Worm (Caenorhabditis elegans) whole organism, L1 larva: ENCODE measurements around the gene C33H5.13.

Experiments used
- C04F5.9 ChIP-seq: sonication (generic microtip); optimal IDR thresholded peaks from 2 replicates; lab custom pipeline; 2016; ENCODE audit warnings: missing genetic modification characterization, missing compliant biosample characterization
- C16A3.4 ChIP-seq: fragments of 150-350 bp; optimal IDR thresholded peaks from 2 replicates; lab custom pipeline; 2014; ENCODE audit warnings: missing biosample characterization, missing genetic modification characterization
- C34B4.2 ChIP-seq: sonication (generic microtip); optimal IDR thresholded peaks from 2 replicates; lab custom pipeline; 2017; ENCODE audit warnings: mild to moderate bottlenecking, missing genetic modification characterization, missing compliant biosample characterization
- F16B12.6 ChIP-seq: fragments of 150-350 bp; optimal IDR thresholded peaks from 2 replicates; lab custom pipeline; 2014; ENCODE audit warnings: missing biosample characterization, missing genetic modification characterization
- ama-1 ChIP-seq: fragments of 150-350 bp; optimal IDR thresholded peaks from 2 replicates; lab custom pipeline; 2014
- blmp-1 ChIP-seq: fragments of 150-350 bp; optimal IDR thresholded peaks from 2 replicates; lab custom pipeline; 2014; ENCODE audit warnings: missing biosample characterization, missing genetic modification characterization
- ceh-8 ChIP-seq: fragments of 200-800 bp; sonication (Bioruptor generic); optimal IDR thresholded peaks from 2 replicates; lab custom pipeline; 2018; ENCODE audit warnings: mild to moderate bottlenecking, missing genetic modification characterization, moderate library complexity, missing compliant biosample characterization
- ceh-82 ChIP-seq, 3 experiments: fragments of 150-350 bp in 1 of 3; sonication (generic microtip) in 2 of 3; optimal IDR thresholded peaks; 2 replicates each; lab custom pipeline; 2014 to 2017; ENCODE audit warnings: missing biosample characterization in 3 of 3, missing genetic modification characterization in 3 of 3
- dpl-1 ChIP-seq, 3 experiments: fragments of 150-350 bp in 2 of 3; sonication (generic microtip) in 1 of 3; optimal IDR thresholded peaks; 2 replicates each; lab custom pipeline; 2014 to 2017; ENCODE audit warnings: missing biosample characterization in 3 of 3, missing genetic modification characterization in 3 of 3, missing genetic modification reagents in 3 of 3
- dsc-1 ChIP-seq: sonication (generic microtip); optimal IDR thresholded peaks from 2 replicates; lab custom pipeline; 2016; ENCODE audit warnings: mild to moderate bottlenecking, missing genetic modification characterization, missing compliant biosample characterization
- efl-1 ChIP-seq, 4 experiments: fragments of 150-350 bp; optimal IDR thresholded peaks in 3 of 4; peaks in 1 of 4; 1 replicate in 1 of 4; 2 replicates in 3 of 4; lab custom pipeline; 2014; ENCODE audit warnings: missing biosample characterization in 2 of 4, missing genetic modification characterization in 2 of 4, missing genetic modification reagents in 2 of 4
- efl-3 ChIP-seq: fragments of 200-800 bp; sonication (Bioruptor generic); optimal IDR thresholded peaks from 2 replicates; lab custom pipeline; 2018; ENCODE audit warnings: mild to moderate bottlenecking, missing genetic modification characterization, missing compliant biosample characterization
- elt-2 ChIP-seq: sonication (generic microtip); optimal IDR thresholded peaks from 2 replicates; lab custom pipeline; 2016; ENCODE audit warnings: missing genetic modification characterization, mild to moderate bottlenecking, inconsistent platforms, missing compliant biosample characterization, missing genetic modification reagents
- fkh-10 ChIP-seq: sonication (generic microtip); optimal IDR thresholded peaks from 2 replicates; lab custom pipeline; 2017; ENCODE audit warnings: missing biosample characterization, missing genetic modification reagents, missing genetic modification characterization
- fkh-8 ChIP-seq: sonication (generic microtip); optimal IDR thresholded peaks from 2 replicates; lab custom pipeline; 2016; ENCODE audit warnings: mild to moderate bottlenecking, missing genetic modification characterization, missing compliant biosample characterization
- hlh-17 ChIP-seq: fragments of 200-800 bp; sonication (Bioruptor generic); optimal IDR thresholded peaks from 2 replicates; lab custom pipeline; 2018; ENCODE audit warnings: missing genetic modification characterization, mild to moderate bottlenecking, missing compliant biosample characterization, moderate library complexity, borderline replicate concordance
- jun-1 ChIP-seq: fragments of 150-350 bp; optimal IDR thresholded peaks from 2 replicates; lab custom pipeline; 2014; ENCODE audit warnings: missing biosample characterization, missing genetic modification reagents, missing genetic modification characterization
- lin-14 ChIP-seq: fragments of 200-800 bp; sonication (Bioruptor generic); optimal IDR thresholded peaks from 2 replicates; lab custom pipeline; 2018; ENCODE audit warnings: mild to moderate bottlenecking, missing genetic modification characterization, moderate library complexity, missing compliant biosample characterization
- lin-15B ChIP-seq: fragments of 150-350 bp; sonication (generic microtip); optimal IDR thresholded peaks from 3 replicates; lab custom pipeline; 2014; ENCODE audit warnings: missing biosample characterization, missing genetic modification characterization
- lin-35 ChIP-seq, 2 experiments: fragments of 150-350 bp; optimal IDR thresholded peaks; 2 replicates each; lab custom pipeline; 2014; ENCODE audit warnings: missing biosample characterization in 2 of 2, missing genetic modification characterization in 2 of 2, missing genetic modification reagents in 2 of 2
- mab-9 ChIP-seq: fragments of 200-800 bp; sonication (Bioruptor generic); IDR thresholded peaks from 2 replicates; pipeline ENCODE4 v1.3.6; 2022; ENCODE audit warnings: missing genetic modification reagents, missing genetic modification characterization, missing compliant biosample characterization
- mdl-1 ChIP-seq, 2 experiments: fragments of 150-350 bp; optimal IDR thresholded peaks; 2 replicates each; lab custom pipeline; 2014 to 2017; ENCODE audit warnings: missing biosample characterization in 2 of 2, missing genetic modification characterization in 2 of 2, inconsistent platforms in 1 of 2
- mep-1 ChIP-seq: fragments of 150-350 bp; optimal IDR thresholded peaks from 2 replicates; lab custom pipeline; 2014; ENCODE audit warnings: missing biosample characterization, missing genetic modification characterization
- nhr-12 ChIP-seq: sonication (generic microtip); optimal IDR thresholded peaks from 2 replicates; lab custom pipeline; 2017; ENCODE audit warnings: missing biosample characterization, missing genetic modification characterization
- nhr-19 ChIP-seq: fragments of 200-800 bp; sonication (Bioruptor generic); conservative IDR thresholded peaks from 2 replicates; pipeline ENCODE4 v1.3.6; 2022; ENCODE audit warnings: missing genetic modification characterization, missing compliant biosample characterization
- nhr-20 ChIP-seq: sonication (generic microtip); optimal IDR thresholded peaks from 2 replicates; lab custom pipeline; 2016; ENCODE audit warnings: mild to moderate bottlenecking, missing genetic modification characterization, missing compliant biosample characterization
- nhr-237 ChIP-seq: fragments of 150-350 bp; optimal IDR thresholded peaks from 2 replicates; lab custom pipeline; 2014; ENCODE audit warnings: missing biosample characterization, missing genetic modification characterization
- nhr-47 ChIP-seq: sonication (generic microtip); optimal IDR thresholded peaks from 2 replicates; lab custom pipeline; 2016; ENCODE audit warnings: mild to moderate bottlenecking, missing genetic modification characterization, moderate library complexity, missing compliant biosample characterization
- nhr-71 ChIP-seq: sonication (generic microtip); optimal IDR thresholded peaks from 2 replicates; lab custom pipeline; 2016; ENCODE audit warnings: mild to moderate bottlenecking, missing genetic modification characterization, moderate library complexity, missing compliant biosample characterization
- nhr-76 ChIP-seq: sonication (generic microtip); optimal IDR thresholded peaks from 2 replicates; lab custom pipeline; 2017; ENCODE audit warnings: missing biosample characterization, missing genetic modification characterization
- nhr-77 ChIP-seq: fragments of 150-350 bp; optimal IDR thresholded peaks from 2 replicates; lab custom pipeline; 2014; ENCODE audit warnings: missing biosample characterization, missing genetic modification characterization
- nhr-85 ChIP-seq: sonication (generic microtip); peaks from one replicate; lab custom pipeline; 2016; ENCODE audit warnings: missing genetic modification characterization, inconsistent platforms, missing compliant biosample characterization
- nhr-90 ChIP-seq: sonication (generic microtip); optimal IDR thresholded peaks from 2 replicates; lab custom pipeline; 2016; ENCODE audit warnings: mild to moderate bottlenecking, missing genetic modification characterization, missing compliant biosample characterization; ENCODE audit not compliant: poor library complexity
- pag-3 ChIP-seq: sonication (generic microtip); optimal IDR thresholded peaks from 2 replicates; lab custom pipeline; 2017; ENCODE audit warnings: missing genetic modification characterization, mild to moderate bottlenecking, missing compliant biosample characterization, antibody characterized with exemption, borderline replicate concordance; ENCODE audit not compliant: insufficient read depth
- pax-3 ChIP-seq: fragments of 200-800 bp; sonication (Bioruptor generic); optimal IDR thresholded peaks from 2 replicates; lab custom pipeline; 2018; ENCODE audit warnings: mild to moderate bottlenecking, missing genetic modification characterization, moderate library complexity, missing compliant biosample characterization
- pqm-1 ChIP-seq: sonication (generic microtip); optimal IDR thresholded peaks from 3 replicates; lab custom pipeline; 2017; ENCODE audit warnings: missing biosample characterization, missing genetic modification characterization
- rnt-1 ChIP-seq: sonication (generic microtip); optimal IDR thresholded peaks from 2 replicates; lab custom pipeline; 2016; ENCODE audit warnings: mild to moderate bottlenecking, missing genetic modification characterization, moderate library complexity, missing compliant biosample characterization
- skn-1 ChIP-seq: fragments of 150-350 bp; optimal IDR thresholded peaks from 2 replicates; lab custom pipeline; 2014; ENCODE audit warnings: missing biosample characterization, missing genetic modification characterization
- snu-23 ChIP-seq: sonication (generic microtip); optimal IDR thresholded peaks from 2 replicates; lab custom pipeline; 2016; ENCODE audit warnings: missing genetic modification characterization, missing compliant biosample characterization
- sox-4 ChIP-seq: sonication (generic microtip); optimal IDR thresholded peaks from 2 replicates; lab custom pipeline; 2016; ENCODE audit warnings: missing genetic modification characterization, missing compliant biosample characterization
- sptf-1 ChIP-seq: fragments of 150-350 bp; optimal IDR thresholded peaks from 2 replicates; lab custom pipeline; 2014; ENCODE audit warnings: missing biosample characterization, missing genetic modification characterization
- sup-37 ChIP-seq: fragments of 200-800 bp; sonication (Bioruptor generic); optimal IDR thresholded peaks from 2 replicates; lab custom pipeline; 2018; ENCODE audit warnings: mild to moderate bottlenecking, missing genetic modification characterization, missing compliant biosample characterization
- swsn-7 ChIP-seq: sonication (generic microtip); optimal IDR thresholded peaks from 2 replicates; lab custom pipeline; 2016; ENCODE audit warnings: missing genetic modification characterization, missing compliant biosample characterization
- tbx-2 ChIP-seq: sonication (generic microtip); optimal IDR thresholded peaks from 2 replicates; lab custom pipeline; 2016; ENCODE audit warnings: missing genetic modification characterization, missing compliant biosample characterization
- unc-30 ChIP-seq: sonication (generic microtip); optimal IDR thresholded peaks from 2 replicates; lab custom pipeline; 2017; ENCODE audit warnings: missing biosample characterization, missing genetic modification characterization
- unc-86 ChIP-seq: sonication (generic microtip); optimal IDR thresholded peaks from 2 replicates; lab custom pipeline; 2016; ENCODE audit warnings: missing genetic modification characterization, missing compliant biosample characterization
- xbp-1 ChIP-seq: sonication (generic microtip); optimal IDR thresholded peaks from 2 replicates; lab custom pipeline; 2016; ENCODE audit warnings: missing genetic modification characterization, missing compliant biosample characterization
- ztf-11 ChIP-seq, 2 experiments: sonication (generic microtip); optimal IDR thresholded peaks; 2 replicates each; lab custom pipeline; 2016 to 2017; ENCODE audit warnings: missing genetic modification characterization in 2 of 2, missing biosample characterization in 1 of 2, missing compliant biosample characterization in 1 of 2

C33H5.13 gene

DNA sequence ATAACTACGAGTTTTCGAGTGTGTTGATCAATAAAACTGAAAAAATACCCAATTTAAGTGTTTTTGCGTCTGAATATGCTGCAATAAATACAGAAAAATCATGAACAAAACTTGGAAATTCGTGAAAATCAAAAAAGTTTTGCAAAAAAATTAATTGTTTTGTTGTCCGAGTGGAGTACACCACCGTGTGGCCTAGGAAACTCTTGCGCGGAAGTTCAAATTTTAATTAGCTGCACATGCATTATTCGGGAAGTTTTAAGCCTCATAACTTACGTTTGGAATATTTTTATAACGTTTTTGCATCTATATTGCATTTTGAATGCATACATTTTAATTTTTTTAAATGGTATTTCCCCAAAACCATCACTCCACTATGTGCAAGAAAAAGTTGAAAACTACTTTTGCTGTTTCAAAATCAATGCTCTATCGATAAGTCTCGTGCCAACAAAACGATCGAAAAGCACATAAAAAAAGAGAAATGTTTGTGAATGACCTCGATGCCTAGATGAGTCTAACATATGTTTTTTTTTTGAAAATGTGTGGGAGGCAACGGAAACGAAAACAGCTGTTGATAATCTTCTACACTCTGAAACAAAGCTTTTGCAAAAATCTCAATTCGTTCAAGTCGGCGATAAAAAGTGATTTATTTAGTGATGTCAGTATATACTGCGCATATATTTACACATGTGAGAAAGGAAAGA, 24.5 kb upstream of the C33H5.13 start (continued):
- peak; percentile 66 for TF ChIP-seq dsc-1
- TF ChIP-seq sox-4 (tag; lab: Kevin White, UChicago), result peak; percentile 64
- TF ChIP-seq unc-30 (tag; lab: Kevin White, UChicago), result no peak
- TF ChIP-seq lin-14 (GFP tag; lab: Kevin White, UChicago), result peak; percentile 54
- TF ChIP-seq lin-35 (GFP tag; optimal IDR thresholded peaks at IDR 0.05; lab: Kevin White, UChicago), result peak; percentile 74 to 93
- no peak for TF ChIP-seq nhr-76 (tag; lab: Kevin White, UChicago)
- peak; percentile 40 for TF ChIP-seq C04F5.9
- TF ChIP-seq mab-9 (GFP tag; lab: Robert Waterston, UW), result no peak; the same call in 1 of the 2 replicates
- TF ChIP-seq xbp-1 (tag; lab: Kevin White, UChicago), result peak; percentile 49
- no peak for TF ChIP-seq ceh-82 (tag; optimal IDR thresholded peaks at IDR 0.05; lab: Kevin White, UChicago)
- TF ChIP-seq pax-3 (tag; lab: Kevin White, UChicago), result peak; percentile 53
- no peak for TF ChIP-seq nhr-12
- TF ChIP-seq efl-3 (GFP tag; lab: Kevin White, UChicago), result no peak
- peak; percentile 44 for TF ChIP-seq nhr-19 (GFP tag; lab: Robert Waterston, UW)
- no peak for TF ChIP-seq hlh-17 (GFP tag; lab: Kevin White, UChicago)
- TF ChIP-seq fkh-10 (GFP tag; lab: Kevin White, UChicago), result no peak
- peak; percentile 79 for TF ChIP-seq nhr-90
- peak; percentile 22 for TF ChIP-seq elt-2
- TF ChIP-seq C34B4.2, result no peak
- no peak for TF ChIP-seq jun-1 (tag; lab: Kevin White, UChicago)
- TF ChIP-seq sptf-1 (tag; lab: Kevin White, UChicago), result no peak
- TF ChIP-seq nhr-237 (tag; lab: Kevin White, UChicago), result no peak
- no peak for TF ChIP-seq ceh-8 (GFP tag; lab: Kevin White, UChicago)
- peak; percentile 68 for TF ChIP-seq nhr-47
- TF ChIP-seq lin-15B (tag; lab: Kevin White, UChicago), result no peak
- TF ChIP-seq rnt-1 (tag; lab: Kevin White, UChicago), result peak; percentile 86
- TF ChIP-seq sup-37 (GFP tag; lab: Kevin White, UChicago), result no peak
- no peak for TF ChIP-seq mep-1 (tag; lab: Kevin White, UChicago)
- TF ChIP-seq unc-86, result no peak
- TF ChIP-seq C16A3.4 (tag; lab: Kevin White, UChicago), result no peak
- no peak for TF ChIP-seq pqm-1 (tag; lab: Kevin White, UChicago)
- no peak for TF ChIP-seq pag-3

DNA sequence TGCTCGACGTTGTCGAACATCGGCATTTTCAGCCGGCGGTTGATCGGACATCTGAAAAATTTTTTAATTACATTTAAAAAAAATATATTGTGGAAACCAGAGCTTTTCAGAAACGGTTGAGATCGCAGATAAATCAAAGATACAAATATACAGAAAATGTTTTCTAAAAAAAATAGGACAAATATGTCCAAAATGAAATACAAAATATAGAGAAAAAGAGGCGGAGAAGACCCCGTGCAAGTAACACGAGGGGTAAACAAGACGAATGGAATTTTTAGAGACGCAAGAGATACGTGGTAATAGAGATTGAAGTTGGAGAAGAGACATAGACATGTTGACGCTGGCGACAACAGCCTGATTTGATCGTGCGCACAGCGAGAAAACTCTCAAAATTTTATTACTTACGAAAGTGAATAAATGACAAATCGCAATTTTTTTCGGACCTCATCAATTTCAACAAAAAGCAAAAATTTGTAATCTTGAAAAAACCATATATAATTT, 23.7 kb upstream of the C33H5.13 start, which contains the start of gene cdgs-1:
Gene cdgs-1, minus strand, starts transcription at position 51 of the 501 bp plus-strand sequence.
- TF ChIP-seq lin-14 (GFP tag; lab: Kevin White, UChicago) (peak; percentile 85), pqm-1 (tag; lab: Kevin White, UChicago) (no peak), xbp-1 (tag; lab: Kevin White, UChicago) (peak; percentile 18), nhr-71 (tag; lab: Kevin White, UChicago) (peak; percentile 75), fkh-10 (GFP tag; lab: Kevin White, UChicago) (peak; percentile 65), nhr-77 (no peak), dpl-1 (GFP tag; optimal IDR thresholded peaks at IDR 0.05; lab: Kevin White, UChicago) (peak; percentile 36 to 41 (median 36)), snu-23 (GFP tag; lab: Kevin White, UChicago) (peak; percentile 70), nhr-47 (peak; percentile 29), F16B12.6 (tag; lab: Kevin White, UChicago) (peak; percentile 15), skn-1 (tag; lab: Kevin White, UChicago) (peak; percentile 21), blmp-1 (tag; lab: Kevin White, UChicago) (peak; percentile 69), nhr-85 (tag; lab: Kevin White, UChicago) (peak; percentile 33), ama-1 (lab: Kevin White, UChicago) (no peak), rnt-1 (tag; lab: Kevin White, UChicago) (peak; percentile 23), ceh-82 (tag; optimal IDR thresholded peaks at IDR 0.05; lab: Kevin White, UChicago) (peak in 1 of 3 experiments; percentile 57), mep-1 (tag; lab: Kevin White, UChicago) (peak; percentile 78), lin-35 (GFP tag; optimal IDR thresholded peaks at IDR 0.05; lab: Kevin White, UChicago) (peak; percentile 41 to 73), efl-1 (optimal IDR thresholded peaks at IDR 0.05; lab: Kevin White, UChicago) (peak; percentile 46 to 57), efl-1 (GFP tag; optimal IDR thresholded peaks at IDR 0.05 in 1 of 2; lab: Kevin White, UChicago) (peak; percentile 40 to 88), ztf-11 (tag; optimal IDR thresholded peaks at IDR 0.05; lab: Kevin White, UChicago) (no peak), swsn-7 (tag; lab: Kevin White, UChicago) (peak; percentile 28), nhr-20 (tag; lab: Kevin White, UChicago) (peak; percentile 73), C16A3.4 (tag; lab: Kevin White, UChicago) (peak; percentile 25), dsc-1 (peak; percentile 12), efl-3 (GFP tag; lab: Kevin White, UChicago) (no peak), mdl-1 (tag; optimal IDR thresholded peaks at IDR 0.05; lab: Kevin White, UChicago) (peak in 1 of 2 experiments; percentile 82), fkh-8 (peak; percentile 2), tbx-2 (tag; lab: Kevin White, UChicago) (peak; percentile 28), mab-9 (GFP tag; lab: Robert Waterston, UW) (no peak)
